Fruit fly (Drosophila melanogaster) whole organism, adult: ENCODE results near the gene CG32806.

Source experiments
- CG12768 ChIP-seq: fragments of 200-800 bp; sonication (Bioruptor generic); optimal IDR thresholded peaks from 2 replicates; lab custom pipeline; 2017; ENCODE audit warnings: missing biosample characterization, missing genetic modification characterization, mild to moderate bottlenecking, moderate library complexity, missing genetic modification reagents
- cnc ChIP-seq, 2 experiments: fragments of >200 bp; optimal IDR thresholded peaks; 2 replicates each; lab custom pipeline; 2017
- pad ChIP-seq: fragments of 200-800 bp; sonication (Bioruptor generic); optimal IDR thresholded peaks from 3 replicates; lab custom pipeline; 2017; ENCODE audit warnings: missing biosample characterization, missing genetic modification characterization, mild to moderate bottlenecking, moderate library complexity, missing genetic modification reagents
- toe ChIP-seq: fragments of 200-800 bp; sonication (Bioruptor generic); optimal IDR thresholded peaks from 2 replicates; lab custom pipeline; 2016; ENCODE audit warnings: missing biosample characterization, missing genetic modification characterization

DNA sequence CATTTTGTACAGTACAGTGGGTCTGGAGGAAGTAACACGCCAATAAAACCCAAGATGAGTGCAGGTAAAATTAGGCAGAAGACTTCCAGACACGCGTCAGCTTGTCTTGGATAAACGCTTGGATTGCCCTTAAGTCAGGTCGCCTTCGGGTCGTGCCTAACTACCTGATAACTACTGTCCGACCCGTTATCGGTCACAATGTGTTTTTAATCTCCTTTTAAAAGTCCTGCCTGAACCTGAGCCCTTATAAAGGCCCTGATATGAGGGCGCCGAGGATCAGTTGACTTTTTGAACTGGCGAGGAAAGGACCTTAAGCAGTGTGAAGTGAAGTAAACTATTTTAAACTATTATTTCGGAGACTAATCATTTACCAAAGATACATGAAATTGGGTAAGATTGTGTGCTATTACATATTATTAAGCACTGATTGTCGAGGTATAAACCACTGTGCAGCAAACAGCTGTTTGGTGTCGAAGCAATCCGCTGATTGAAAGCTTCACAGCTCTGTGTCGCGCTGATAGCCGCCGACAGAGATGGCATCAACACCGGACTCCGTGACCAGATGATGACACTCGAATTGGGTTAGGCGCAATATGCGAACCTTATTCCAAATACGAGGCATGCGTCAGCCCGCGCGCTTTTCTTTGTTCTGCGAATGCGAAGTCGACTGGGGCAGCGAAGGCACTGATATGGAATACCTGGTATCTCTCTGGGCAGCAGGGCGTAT is 34.7 kb downstream of the CG32806 start:
- no peak for TF ChIP-seq pad (GFP tag; lab: Kevin White, UChicago)
- TF ChIP-seq cnc (optimal IDR thresholded peaks at IDR 0.05; lab: Kevin White, UChicago): no peak
- no peak for TF ChIP-seq toe
- no peak for TF ChIP-seq CG12768 (GFP tag; lab: Kevin White, UChicago)
